Fruit fly (Drosophila melanogaster) whole organism, embryonic: Measurements from ENCODE around the gene CG32767.

Source experiments
- Antp ChIP-seq: fragments of 200-800 bp; sonication (Bioruptor generic); optimal IDR thresholded peaks from 3 replicates; lab custom pipeline; 2016; ENCODE audit warnings: missing biosample characterization, missing genetic modification characterization
- Asciz ChIP-seq: fragments of 200-800 bp; sonication (Bioruptor generic); optimal IDR thresholded peaks from 2 replicates; lab custom pipeline; 2017; ENCODE audit warnings: missing biosample characterization, mild to moderate bottlenecking, missing genetic modification characterization, missing genetic modification reagents
- Blimp-1 ChIP-seq: fragments of 200-800 bp; sonication (Bioruptor generic); optimal IDR thresholded peaks from 3 replicates; lab custom pipeline; 2018; ENCODE audit warnings: missing biosample characterization, missing genetic modification characterization, mild to moderate bottlenecking, moderate library complexity, missing genetic modification reagents
- CG10565 ChIP-seq: fragments of 200-800 bp; sonication (Bioruptor generic); optimal IDR thresholded peaks from 3 replicates; lab custom pipeline; 2016; ENCODE audit warnings: missing biosample characterization, mild to moderate bottlenecking, missing genetic modification characterization
- CG14667 ChIP-seq: fragments of 200-800 bp; sonication (Bioruptor generic); IDR thresholded peaks from 2 replicates; pipeline ENCODE4 v1.3.6; 2022; ENCODE audit warnings: missing biosample characterization, missing genetic modification characterization
- CG16863 ChIP-seq: fragments of 200-800 bp; sonication (Bioruptor generic); optimal IDR thresholded peaks from 3 replicates; lab custom pipeline; 2016; ENCODE audit warnings: missing biosample characterization, missing genetic modification characterization
- CG17328 ChIP-seq: fragments of 200-800 bp; sonication (Bioruptor generic); IDR thresholded peaks from 2 replicates; pipeline ENCODE4 v1.3.6; 2022; ENCODE audit warnings: missing biosample characterization, missing genetic modification characterization
- CG17385 ChIP-seq: fragments of 200-800 bp; sonication (Bioruptor generic); optimal IDR thresholded peaks from 3 replicates; lab custom pipeline; 2018; ENCODE audit warnings: missing biosample characterization, mild to moderate bottlenecking, missing genetic modification characterization
- CG17568 ChIP-seq: fragments of 200-800 bp; sonication (Bioruptor generic); optimal IDR thresholded peaks from 2 replicates; lab custom pipeline; 2018; ENCODE audit warnings: missing biosample characterization, mild to moderate bottlenecking, missing genetic modification characterization, moderate library complexity
- CG17802 ChIP-seq: fragments of 200-800 bp; sonication (Bioruptor generic); optimal IDR thresholded peaks from 2 replicates; lab custom pipeline; 2018; ENCODE audit warnings: missing biosample characterization, mild to moderate bottlenecking, missing genetic modification characterization, moderate library complexity
- CG1792 ChIP-seq: fragments of 200-800 bp; sonication (Bioruptor generic); optimal IDR thresholded peaks from 2 replicates; lab custom pipeline; 2016; ENCODE audit warnings: missing biosample characterization, missing genetic modification characterization
- CG4617 ChIP-seq: fragments of 200-800 bp; sonication (Bioruptor generic); optimal IDR thresholded peaks from 3 replicates; lab custom pipeline; 2016; ENCODE audit warnings: missing biosample characterization, missing genetic modification characterization, borderline replicate concordance
- CG4707 ChIP-seq: fragments of 200-800 bp; sonication (Bioruptor generic); optimal IDR thresholded peaks from 2 replicates; lab custom pipeline; 2018; ENCODE audit warnings: missing biosample characterization, mild to moderate bottlenecking, missing genetic modification characterization, moderate library complexity
- CG8089 ChIP-seq: fragments of 200-800 bp; sonication (Bioruptor generic); optimal IDR thresholded peaks from 3 replicates; lab custom pipeline; 2016; ENCODE audit warnings: missing biosample characterization, missing genetic modification characterization
- CG8281 ChIP-seq: fragments of 200-800 bp; sonication (Bioruptor generic); optimal IDR thresholded peaks from 2 replicates; lab custom pipeline; 2018; ENCODE audit warnings: missing biosample characterization, mild to moderate bottlenecking, missing genetic modification characterization, moderate library complexity
- CG9609 ChIP-seq: fragments of 200-800 bp; sonication (Bioruptor generic); optimal IDR thresholded peaks from 3 replicates; lab custom pipeline; 2016; ENCODE audit warnings: missing biosample characterization, missing genetic modification characterization
- Camta ChIP-seq: fragments of 200-800 bp; sonication (Bioruptor generic); optimal IDR thresholded peaks from 2 replicates; lab custom pipeline; 2016; ENCODE audit warnings: missing biosample characterization, missing genetic modification characterization
- Dfd ChIP-seq, 2 experiments: fragments of >200 bp; optimal IDR thresholded peaks; 2 replicates each; lab custom pipeline; 2017; ENCODE audit warnings: missing biosample characterization in 2 of 2, missing genetic modification characterization in 2 of 2
- Doc2 ChIP-seq: fragments of 200-800 bp; sonication (Bioruptor generic); IDR thresholded peaks from 2 replicates; pipeline ENCODE4 v1.3.6; 2022; ENCODE audit warnings: missing biosample characterization, missing genetic modification characterization
- Drgx ChIP-seq: fragments of 200-800 bp; sonication (Bioruptor generic); IDR thresholded peaks from 2 replicates; pipeline ENCODE4 v1.3.6; 2022; ENCODE audit warnings: missing biosample characterization, missing genetic modification characterization
- Eip74EF ChIP-seq, 2 experiments: fragments of 200-800 bp in 1 of 2; fragments of >200 bp in 1 of 2; sonication (Bioruptor generic) in 1 of 2; optimal IDR thresholded peaks; 2 replicates each; lab custom pipeline; 2017 to 2019; ENCODE audit warnings: missing biosample characterization in 2 of 2, missing genetic modification characterization in 2 of 2, mild to moderate bottlenecking in 1 of 2, moderate library complexity in 1 of 2
- Gug ChIP-seq: fragments of 200-800 bp; sonication (Bioruptor generic); IDR thresholded peaks from 4 replicates; pipeline ENCODE4 v1.3.6; 2022; ENCODE audit warnings: missing biosample characterization, missing genetic modification characterization
- HHEX ChIP-seq: fragments of 200-800 bp; sonication (Bioruptor generic); optimal IDR thresholded peaks from 3 replicates; lab custom pipeline; 2017; ENCODE audit warnings: missing biosample characterization, mild to moderate bottlenecking, missing genetic modification characterization, missing genetic modification reagents
- Jarid2 ChIP-seq: fragments of 200-800 bp; sonication (Bioruptor generic); optimal IDR thresholded peaks from 3 replicates; lab custom pipeline; 2017; ENCODE audit warnings: mild to moderate bottlenecking, missing biosample characterization, missing genetic modification reagents, missing genetic modification characterization
- Max ChIP-seq: fragments of 200-800 bp; sonication (Bioruptor generic); optimal IDR thresholded peaks from 2 replicates; lab custom pipeline; 2016; ENCODE audit warnings: missing biosample characterization, mild to moderate bottlenecking, missing genetic modification characterization
- NC2β ChIP-seq: fragments of 200-800 bp; sonication (Bioruptor generic); optimal IDR thresholded peaks from 2 replicates; lab custom pipeline; 2016; ENCODE audit warnings: missing biosample characterization, missing genetic modification characterization
- Nf-YC ChIP-seq: fragments of 200-800 bp; optimal IDR thresholded peaks from 3 replicates; lab custom pipeline; 2019; ENCODE audit warnings: missing biosample characterization, mild to moderate bottlenecking, missing genetic modification characterization, moderate library complexity
- Oaz ChIP-seq: fragments of 200-800 bp; sonication (Bioruptor generic); IDR thresholded peaks from 2 replicates; pipeline ENCODE4 v1.3.6; 2022; ENCODE audit warnings: missing biosample characterization, missing genetic modification characterization
- Oli ChIP-seq: fragments of 200-800 bp; sonication (Bioruptor generic); optimal IDR thresholded peaks from 2 replicates; lab custom pipeline; 2018; ENCODE audit warnings: missing biosample characterization, mild to moderate bottlenecking, missing genetic modification characterization, moderate library complexity
- Optix ChIP-seq: fragments of 200-800 bp; sonication (Bioruptor generic); IDR thresholded peaks from 3 replicates; pipeline ENCODE4 v1.3.6; 2022; ENCODE audit warnings: missing biosample characterization, missing genetic modification characterization
- Pdp1 ChIP-seq, 2 experiments: fragments of 200-800 bp; sonication (Bioruptor generic); optimal IDR thresholded peaks; 3 replicates each; lab custom pipeline; 2016; ENCODE audit warnings: missing biosample characterization in 2 of 2, missing genetic modification characterization in 2 of 2, mild to moderate bottlenecking in 1 of 2, moderate library complexity in 1 of 2
- Poxn ChIP-seq: fragments of 200-800 bp; sonication (Bioruptor generic); IDR thresholded peaks from 2 replicates; pipeline ENCODE4 v1.3.6; 2022; ENCODE audit warnings: missing biosample characterization, missing genetic modification characterization
- Ptx1 ChIP-seq: fragments of 200-800 bp; sonication (Bioruptor generic); IDR thresholded peaks from 2 replicates; pipeline ENCODE4 v1.3.6; 2022; ENCODE audit warnings: missing biosample characterization, missing genetic modification characterization
- bsh ChIP-seq, 2 experiments: fragments of 200-800 bp; sonication (Bioruptor generic); optimal IDR thresholded peaks; 2 replicates each; lab custom pipeline; 2017 to 2018; ENCODE audit warnings: mild to moderate bottlenecking in 2 of 2, missing biosample characterization in 2 of 2, missing genetic modification characterization in 2 of 2, moderate library complexity in 1 of 2
- cad ChIP-seq: fragments of >200 bp; optimal IDR thresholded peaks from 2 replicates; lab custom pipeline; 2017; ENCODE audit warnings: missing biosample characterization, missing genetic modification characterization
- ci ChIP-seq: fragments of 200-800 bp; sonication (Bioruptor generic); IDR thresholded peaks from 3 replicates; pipeline ENCODE4 v1.3.6; 2022; ENCODE audit warnings: missing biosample characterization, missing genetic modification characterization
- danr ChIP-seq: fragments of 200-800 bp; sonication (Bioruptor generic); IDR thresholded peaks from 2 replicates; pipeline ENCODE4 v1.3.6; 2022; ENCODE audit warnings: missing biosample characterization, missing genetic modification characterization
- dpn ChIP-seq, 2 experiments: fragments of 200-800 bp; sonication (Bioruptor generic); optimal IDR thresholded peaks; 3 replicates each; lab custom pipeline; 2016; ENCODE audit warnings: missing biosample characterization in 2 of 2, missing genetic modification characterization in 2 of 2
- fru ChIP-seq: fragments of >200 bp; optimal IDR thresholded peaks from 2 replicates; lab custom pipeline; 2017
- gfzf ChIP-seq: fragments of 200-800 bp; sonication (Bioruptor generic); optimal IDR thresholded peaks from 2 replicates; lab custom pipeline; 2016; ENCODE audit warnings: missing biosample characterization, mild to moderate bottlenecking, missing genetic modification characterization, moderate library complexity
- jigr1 ChIP-seq: fragments of 200-800 bp; sonication (Bioruptor generic); IDR thresholded peaks from 3 replicates; pipeline ENCODE4 v1.3.6; 2022; ENCODE audit warnings: missing biosample characterization, missing genetic modification characterization
- lbe ChIP-seq: fragments of 200-800 bp; sonication (Bioruptor generic); optimal IDR thresholded peaks from 2 replicates; lab custom pipeline; 2016; ENCODE audit warnings: missing biosample characterization, mild to moderate bottlenecking, missing genetic modification characterization
- mam ChIP-seq: fragments of 200-800 bp; sonication (Bioruptor generic); optimal IDR thresholded peaks from 3 replicates; lab custom pipeline; 2016; ENCODE audit warnings: missing biosample characterization, missing genetic modification characterization
- pb ChIP-seq: fragments of 200-800 bp; sonication (Bioruptor generic); optimal IDR thresholded peaks from 3 replicates; lab custom pipeline; 2016; ENCODE audit warnings: missing biosample characterization, missing genetic modification characterization
- pita ChIP-seq: fragments of 200-800 bp; sonication (Bioruptor generic); optimal IDR thresholded peaks from 2 replicates; lab custom pipeline; 2017; ENCODE audit warnings: missing biosample characterization, mild to moderate bottlenecking, missing genetic modification characterization
- sens ChIP-seq: fragments of 200-800 bp; sonication (Bioruptor generic); peaks from one replicate; lab custom pipeline; 2016; ENCODE audit warnings: missing biosample characterization, missing genetic modification characterization
- tio ChIP-seq: fragments of 200-800 bp; sonication (Bioruptor generic); optimal IDR thresholded peaks from 2 replicates; lab custom pipeline; 2017; ENCODE audit warnings: missing biosample characterization, missing genetic modification characterization, inconsistent platforms

CG32767 gene

dm6 chrX:5046256-5046894 is 38.2 kb downstream of the CG32767 start (continued):
- peak; percentile 44 for TF ChIP-seq Max (GFP tag; lab: Kevin White, UChicago)
- no peak for TF ChIP-seq Dfd (GFP tag; optimal IDR thresholded peaks at IDR 0.05; lab: Kevin White, UChicago)
- peak; percentile 89 for TF ChIP-seq Ptx1 (GFP tag; lab: Robert Waterston, UW)
- TF ChIP-seq dpn (GFP tag; optimal IDR thresholded peaks at IDR 0.05; lab: Kevin White, UChicago): peak; percentile 72 to 74
- peak; percentile 71 for TF ChIP-seq Camta
- no peak for TF ChIP-seq pita (GFP tag; lab: Kevin White, UChicago)
- TF ChIP-seq Pdp1 (GFP tag; optimal IDR thresholded peaks at IDR 0.05; lab: Kevin White, UChicago): peak in 1 of 2 experiments; percentile 61
- no peak for TF ChIP-seq Gug
- peak; percentile 80 for TF ChIP-seq Oli
- TF ChIP-seq CG9609 (GFP tag; lab: Kevin White, UChicago): peak; percentile 48
- no peak for TF ChIP-seq cad (GFP tag; lab: Kevin White, UChicago)
- peak; percentile 55 for TF ChIP-seq Nf-YC (tag; lab: Kevin White, UChicago)
- no peak for TF ChIP-seq CG10565 (GFP tag; lab: Kevin White, UChicago)
- TF ChIP-seq jigr1 (GFP tag; lab: Robert Waterston, UW): peak; percentile 65
- TF ChIP-seq CG16863 (GFP tag; lab: Kevin White, UChicago): peak; percentile 71
- TF ChIP-seq Optix: peak; percentile 28; the same call in 1 of the 3 replicates
- TF ChIP-seq CG8281 (tag; lab: Kevin White, UChicago): peak; percentile 48
- no peak for TF ChIP-seq CG17802 (tag; lab: Kevin White, UChicago)
- no peak for TF ChIP-seq gfzf (GFP tag; lab: Kevin White, UChicago)
- TF ChIP-seq Doc2 (GFP tag; lab: Robert Waterston, UW): no peak
- TF ChIP-seq CG14667 (GFP tag; lab: Robert Waterston, UW): peak; percentile 65
- peak; percentile 69 for TF ChIP-seq tio (GFP tag; lab: Kevin White, UChicago)
- peak; percentile 60 for TF ChIP-seq HHEX (GFP tag; lab: Kevin White, UChicago)
- peak; percentile 63 for TF ChIP-seq mam (GFP tag; lab: Kevin White, UChicago)
- TF ChIP-seq NC2β: peak; percentile 59
- peak; percentile 77 for TF ChIP-seq CG17385
- peak; percentile 65 for TF ChIP-seq CG17568 (GFP tag; lab: Kevin White, UChicago)
- peak; percentile 43 for TF ChIP-seq Jarid2
- TF ChIP-seq CG1792: peak; percentile 12
- peak; percentile 42 for TF ChIP-seq Antp
- peak; percentile 71 for TF ChIP-seq Asciz (GFP tag; lab: Kevin White, UChicago)
- no peak for TF ChIP-seq fru (lab: Kevin White, UChicago)
- TF ChIP-seq CG17328: peak; percentile 86
- TF ChIP-seq pb (GFP tag; lab: Kevin White, UChicago): no peak
- peak; percentile 64 for TF ChIP-seq Blimp-1
- peak; percentile 29 for TF ChIP-seq CG4707 (GFP tag; lab: Kevin White, UChicago)
- 0 out of 2 replicates have a peak, but pooled peaks have one; percentile 43 for TF ChIP-seq Oaz (GFP tag; lab: Robert Waterston, UW)
- TF ChIP-seq CG8089 (GFP tag; lab: Kevin White, UChicago): peak; percentile 39

- TF ChIP-seq Oaz (GFP tag; lab: Robert Waterston, UW): no peak
- no peak for TF ChIP-seq Eip74EF (GFP tag; optimal IDR thresholded peaks at IDR 0.05; lab: Kevin White, UChicago)
- no peak for TF ChIP-seq danr (GFP tag; lab: Robert Waterston, UW)
- TF ChIP-seq bsh (GFP tag; optimal IDR thresholded peaks at IDR 0.05; lab: Kevin White, UChicago): peak in 1 of 2 experiments; percentile 80
- no peak for TF ChIP-seq CG4617 (GFP tag; lab: Kevin White, UChicago)
- TF ChIP-seq ci (GFP tag; lab: Robert Waterston, UW): no peak
- peak; percentile 43 for TF ChIP-seq sens (GFP tag; lab: Kevin White, UChicago)
- no peak for TF ChIP-seq dpn (GFP tag; optimal IDR thresholded peaks at IDR 0.05; lab: Kevin White, UChicago)
- no peak for TF ChIP-seq Poxn (GFP tag; lab: Robert Waterston, UW)
- TF ChIP-seq lbe: peak; percentile 57
- TF ChIP-seq Drgx: 0 out of 2 replicates have a peak, but pooled peaks have one; percentile 41
Measured at dm6 chrX:5045158-5045557, 39.4 kb downstream of the CG32767 start.
